Worm (Caenorhabditis elegans) whole organism, L4 larva: ENCODE data around the gene R04F11.5.
A peak's percentile ranks its signal among the peaks of the same experiment; 100 is the strongest.

Experiments used
- F44E2.7 ChIP-seq: fragments of 200-800 bp; sonication (Bioruptor generic); IDR thresholded peaks from 2 replicates; pipeline ENCODE4 v2.1.2; 2022; ENCODE audit warnings: missing genetic modification characterization, missing compliant biosample characterization
- R02D3.7 ChIP-seq: fragments of 150-350 bp; sonication (generic microtip); optimal IDR thresholded peaks from 3 replicates; lab custom pipeline; 2014; ENCODE audit warnings: missing biosample characterization, missing genetic modification characterization
- T20F7.1 ChIP-seq: fragments of 200-800 bp; sonication (Bioruptor generic); optimal IDR thresholded peaks from 2 replicates; lab custom pipeline; 2018; ENCODE audit warnings: mild to moderate bottlenecking, missing genetic modification characterization, missing compliant biosample characterization
- T26A8.4 ChIP-seq: fragments of 200-800 bp; sonication (Bioruptor generic); IDR thresholded peaks from 2 replicates; pipeline ENCODE4 v1.3.6; 2022; ENCODE audit warnings: missing genetic modification characterization, missing compliant biosample characterization
- Y105C5A.15 ChIP-seq: fragments of 200-800 bp; sonication (Bioruptor generic); IDR thresholded peaks from 2 replicates; pipeline ENCODE4 v1.3.6; 2022; ENCODE audit warnings: missing genetic modification characterization, missing compliant biosample characterization
- Y48G9A.11 ChIP-seq: fragments of 200-800 bp; sonication (Bioruptor generic); IDR thresholded peaks from 2 replicates; pipeline ENCODE4 v1.3.6; 2022; ENCODE audit warnings: missing genetic modification reagents, missing genetic modification characterization, missing compliant biosample characterization
- aha-1 ChIP-seq: fragments of 150-350 bp; peaks from one replicate; lab custom pipeline; 2014; ENCODE audit warnings: missing biosample characterization, missing genetic modification characterization
- arid-1 ChIP-seq: fragments of 200-800 bp; sonication (Bioruptor generic); conservative IDR thresholded peaks from 2 replicates; pipeline ENCODE4 v1.3.6; 2022; ENCODE audit warnings: missing genetic modification reagents, missing genetic modification characterization, missing compliant biosample characterization
- attf-4 ChIP-seq: sonication (generic microtip); optimal IDR thresholded peaks from 3 replicates; lab custom pipeline; 2017; ENCODE audit warnings: missing biosample characterization, missing genetic modification characterization
- ceh-44 ChIP-seq: fragments of 200-800 bp; sonication (Bioruptor generic); IDR thresholded peaks from 2 replicates; pipeline ENCODE4 v1.3.6; 2022; ENCODE audit warnings: missing genetic modification reagents, missing genetic modification characterization, missing compliant biosample characterization
- ceh-62 ChIP-seq: sonication (generic microtip); optimal IDR thresholded peaks from 2 replicates; lab custom pipeline; 2017; ENCODE audit warnings: missing biosample characterization, missing genetic modification characterization
- cey-2 ChIP-seq: sonication (generic microtip); optimal IDR thresholded peaks from 3 replicates; lab custom pipeline; 2017; ENCODE audit warnings: missing genetic modification characterization, mild to moderate bottlenecking, missing compliant biosample characterization, antibody characterized with exemption, borderline replicate concordance; ENCODE audit not compliant: insufficient read depth
- ctbp-1 ChIP-seq: fragments of 200-800 bp; sonication (Bioruptor generic); IDR thresholded peaks from 2 replicates; pipeline ENCODE4 v1.3.6; 2022; ENCODE audit warnings: missing genetic modification reagents, missing genetic modification characterization, missing compliant biosample characterization
- daf-12 ChIP-seq: fragments of 150-350 bp; optimal IDR thresholded peaks from 2 replicates; lab custom pipeline; 2014; ENCODE audit warnings: missing biosample characterization, missing genetic modification reagents, missing genetic modification characterization
- daf-16 ChIP-seq, 3 experiments: sonication (generic microtip); optimal IDR thresholded peaks; 2 replicates each; lab custom pipeline; 2016 to 2017; ENCODE audit warnings: missing genetic modification characterization in 3 of 3, missing genetic modification reagents in 3 of 3, mild to moderate bottlenecking in 2 of 3, missing compliant biosample characterization in 2 of 3, missing biosample characterization in 1 of 3, moderate library complexity in 1 of 3
- daf-8 ChIP-seq: fragments of 200-800 bp; sonication (Bioruptor generic); IDR thresholded peaks from 2 replicates; pipeline ENCODE4 v1.3.6; 2022; ENCODE audit warnings: missing genetic modification characterization, missing compliant biosample characterization
- egl-27 ChIP-seq: sonication (generic microtip); optimal IDR thresholded peaks from 3 replicates; lab custom pipeline; 2017; ENCODE audit warnings: missing biosample characterization, missing genetic modification reagents, missing genetic modification characterization
- egl-43 ChIP-seq: fragments of 200-800 bp; sonication (Bioruptor generic); IDR thresholded peaks from 2 replicates; pipeline ENCODE4 v1.3.6; 2022; ENCODE audit warnings: missing genetic modification reagents, missing genetic modification characterization, missing compliant biosample characterization
- fkh-10 ChIP-seq: fragments of 150-350 bp; optimal IDR thresholded peaks from 2 replicates; lab custom pipeline; 2014; ENCODE audit warnings: missing biosample characterization, missing genetic modification reagents, missing genetic modification characterization
- gei-8 ChIP-seq: fragments of 200-800 bp; sonication (Bioruptor generic); optimal IDR thresholded peaks from 2 replicates; lab custom pipeline; 2018; ENCODE audit warnings: mild to moderate bottlenecking, missing genetic modification characterization, missing compliant biosample characterization
- hlh-11 ChIP-seq: fragments of 200-800 bp; sonication (Bioruptor generic); optimal IDR thresholded peaks from 2 replicates; lab custom pipeline; 2018; ENCODE audit warnings: mild to moderate bottlenecking, missing genetic modification characterization, missing compliant biosample characterization
- hlh-30 ChIP-seq: sonication (generic microtip); optimal IDR thresholded peaks from 2 replicates; lab custom pipeline; 2017; ENCODE audit warnings: antibody characterized with exemption, mild to moderate bottlenecking, missing genetic modification characterization, missing compliant biosample characterization; ENCODE audit not compliant: insufficient read depth
- hmg-1.1 ChIP-seq: fragments of 200-800 bp; sonication (Bioruptor generic); IDR thresholded peaks from 2 replicates; pipeline ENCODE4 v1.3.6; 2022; ENCODE audit warnings: missing genetic modification reagents, missing genetic modification characterization, missing compliant biosample characterization
- jun-1 ChIP-seq: fragments of 150-350 bp; optimal IDR thresholded peaks from 2 replicates; lab custom pipeline; 2014; ENCODE audit warnings: missing biosample characterization, missing genetic modification reagents, missing genetic modification characterization
- lin-38 ChIP-seq: fragments of 200-800 bp; sonication (Bioruptor generic); IDR thresholded peaks from 2 replicates; pipeline ENCODE4 v1.3.6; 2022; ENCODE audit warnings: missing genetic modification reagents, missing genetic modification characterization, missing compliant biosample characterization
- lin-39 ChIP-seq: fragments of 150-350 bp; optimal IDR thresholded peaks from 2 replicates; lab custom pipeline; 2014; ENCODE audit warnings: missing biosample characterization, missing genetic modification reagents, missing genetic modification characterization
- madf-5 ChIP-seq, 2 experiments: fragments of 200-800 bp; sonication (Bioruptor generic); IDR thresholded peaks; 2 replicates each; pipeline ENCODE4 v1.3.6; 2022; ENCODE audit warnings: missing compliant biosample characterization in 2 of 2, missing genetic modification characterization in 2 of 2
- madf-9 ChIP-seq: fragments of 200-800 bp; sonication (Bioruptor generic); conservative IDR thresholded peaks from 2 replicates; pipeline ENCODE4 v1.3.6; 2022; ENCODE audit warnings: missing genetic modification reagents, missing genetic modification characterization, missing compliant biosample characterization
- mes-2 ChIP-seq: sonication (generic microtip); optimal IDR thresholded peaks from 2 replicates; lab custom pipeline; 2016; ENCODE audit warnings: missing genotype, mild to moderate bottlenecking, missing genetic modification characterization, missing compliant biosample characterization; ENCODE audit not compliant: poor library complexity, severe bottlenecking
- mxl-2 ChIP-seq: fragments of 200-800 bp; sonication (Bioruptor generic); conservative IDR thresholded peaks from 2 replicates; pipeline ENCODE4 v1.3.6; 2022; ENCODE audit warnings: missing genetic modification reagents, missing genetic modification characterization, missing compliant biosample characterization
- nhr-10 ChIP-seq: fragments of 150-350 bp; optimal IDR thresholded peaks from 2 replicates; lab custom pipeline; 2014; ENCODE audit warnings: missing biosample characterization, missing genetic modification characterization
- nhr-11 ChIP-seq: fragments of 150-350 bp; optimal IDR thresholded peaks from 2 replicates; lab custom pipeline; 2014; ENCODE audit warnings: missing biosample characterization, missing genetic modification characterization
- nhr-25 ChIP-seq: sonication (generic microtip); optimal IDR thresholded peaks from 2 replicates; lab custom pipeline; 2017; ENCODE audit warnings: missing genetic modification characterization, mild to moderate bottlenecking, missing compliant biosample characterization, antibody characterized with exemption, moderate library complexity, borderline replicate concordance; ENCODE audit not compliant: insufficient read depth
- nhr-28 ChIP-seq: fragments of 150-350 bp; optimal IDR thresholded peaks from 2 replicates; lab custom pipeline; 2014; ENCODE audit warnings: missing biosample characterization, missing genetic modification characterization
- nhr-41 ChIP-seq: fragments of 200-800 bp; sonication (Bioruptor generic); IDR thresholded peaks from 2 replicates; pipeline ENCODE4 v1.3.6; 2022; ENCODE audit warnings: missing genetic modification reagents, missing genetic modification characterization, missing compliant biosample characterization
- nhr-48 ChIP-seq: sonication (generic microtip); optimal IDR thresholded peaks from 2 replicates; lab custom pipeline; 2016; ENCODE audit warnings: mild to moderate bottlenecking, missing genetic modification characterization, missing compliant biosample characterization
- pqm-1 ChIP-seq: sonication (generic microtip); optimal IDR thresholded peaks from 2 replicates; lab custom pipeline; 2017; ENCODE audit warnings: missing biosample characterization, missing genetic modification characterization
- saeg-2 ChIP-seq: fragments of 200-800 bp; sonication (Bioruptor generic); IDR thresholded peaks from 2 replicates; pipeline ENCODE4 v1.3.6; 2022; ENCODE audit warnings: missing genetic modification reagents, missing genetic modification characterization, missing compliant biosample characterization
- skn-1 ChIP-seq: fragments of 150-350 bp; optimal IDR thresholded peaks from 2 replicates; lab custom pipeline; 2014; ENCODE audit warnings: missing biosample characterization, missing genetic modification characterization
- snpc-1.2 ChIP-seq: fragments of 200-800 bp; sonication (Bioruptor generic); IDR thresholded peaks from 2 replicates; pipeline ENCODE4 v1.3.6; 2022; ENCODE audit warnings: missing genetic modification reagents, missing genetic modification characterization, missing compliant biosample characterization
- spr-3 ChIP-seq: fragments of 200-800 bp; sonication (Bioruptor generic); optimal IDR thresholded peaks from 2 replicates; lab custom pipeline; 2018; ENCODE audit warnings: mild to moderate bottlenecking, missing genetic modification characterization, missing compliant biosample characterization
- tra-1 ChIP-seq: fragments of 200-800 bp; sonication (Bioruptor generic); IDR thresholded peaks from 2 replicates; pipeline ENCODE4 v1.3.6; 2022; ENCODE audit warnings: missing genetic modification reagents, missing genetic modification characterization, missing compliant biosample characterization
- unc-62 ChIP-seq, 3 experiments: fragments of 150-350 bp in 1 of 3; sonication (generic microtip); optimal IDR thresholded peaks in 2 of 3; peaks in 1 of 3; 1 replicate in 1 of 3; 2 replicates in 2 of 3; lab custom pipeline; 2014 to 2017; ENCODE audit warnings: missing biosample characterization in 3 of 3, missing genetic modification characterization in 3 of 3, missing genetic modification reagents in 3 of 3, missing genotype in 1 of 3
- vab-7 ChIP-seq: fragments of 200-800 bp; sonication (Bioruptor generic); IDR thresholded peaks from 2 replicates; pipeline ENCODE4 v1.3.6; 2022; ENCODE audit warnings: missing genetic modification reagents, missing genetic modification characterization, missing compliant biosample characterization
- zip-11 ChIP-seq: fragments of 200-800 bp; sonication (Bioruptor generic); IDR thresholded peaks from 2 replicates; pipeline ENCODE4 v1.3.6; 2022; ENCODE audit warnings: missing genetic modification characterization, missing compliant biosample characterization
- ztf-11 ChIP-seq: fragments of 150-350 bp; optimal IDR thresholded peaks from 2 replicates; lab custom pipeline; 2014; ENCODE audit warnings: missing biosample characterization, missing genetic modification characterization

R04F11.5 gene

DNA sequence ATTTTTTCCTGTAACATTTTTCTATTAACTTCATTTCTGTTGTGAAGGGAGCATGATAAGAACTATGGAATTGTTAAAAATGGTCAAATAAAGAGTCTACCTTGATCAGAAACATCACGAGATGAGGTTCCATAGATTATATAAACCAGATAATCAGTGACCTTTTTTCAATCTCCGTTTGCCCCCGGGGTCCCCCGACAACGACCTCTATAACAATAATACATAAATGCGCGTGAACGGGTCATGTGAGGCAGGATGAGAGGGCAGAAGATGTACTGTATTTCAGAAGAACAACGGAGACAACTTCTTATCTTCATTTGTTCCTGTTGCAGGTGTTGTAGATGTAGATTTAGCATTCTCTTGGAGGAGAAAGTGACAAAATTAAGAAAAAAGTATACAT is 34.0 kb upstream of the R04F11.5 start:
- TF ChIP-seq F44E2.7 (GFP tag; lab: Robert Waterston, UW) (no peak), fkh-10 (GFP tag; lab: Kevin White, UChicago) (no peak), saeg-2 (GFP tag; lab: Robert Waterston, UW) (no peak), hlh-11 (tag; lab: Kevin White, UChicago) (peak; percentile 14), mes-2 (tag; lab: Kevin White, UChicago) (no peak), mxl-2 (GFP tag; lab: Robert Waterston, UW) (no peak), arid-1 (GFP tag; lab: Robert Waterston, UW) (no peak), madf-5 (GFP tag; IDR thresholded peaks at IDR 0.05; lab: Robert Waterston, UW) (no peak), daf-12 (tag; lab: Kevin White, UChicago) (no peak), hlh-30 (tag; lab: Kevin White, UChicago) (peak; percentile 63), nhr-10 (no peak), egl-27 (no peak), zip-11 (no peak)

DNA sequence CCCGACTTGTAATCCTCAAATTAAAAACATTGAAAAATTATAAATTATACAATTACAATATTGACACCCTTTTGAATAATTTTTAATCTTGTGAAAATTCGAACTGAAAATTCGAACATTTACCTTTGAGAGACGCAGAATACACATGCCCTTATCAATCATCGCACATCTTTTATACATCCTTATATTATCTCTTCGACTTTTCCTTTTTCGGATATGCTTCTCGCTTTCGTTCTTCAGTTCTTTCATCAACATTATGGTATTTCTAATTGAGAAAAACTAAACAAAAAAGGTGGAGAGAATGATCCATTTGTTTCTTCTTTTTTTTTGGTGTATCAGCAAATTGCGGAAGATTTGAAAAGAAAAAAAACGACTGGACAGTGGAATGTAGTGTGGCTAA is 31.5 kb upstream of the R04F11.5 start:
- no peak for TF ChIP-seq skn-1
- peak; percentile 42 for TF ChIP-seq nhr-48 (tag; lab: Kevin White, UChicago)
- no peak for TF ChIP-seq gei-8 (GFP tag; lab: Kevin White, UChicago)
- no peak for TF ChIP-seq egl-43 (GFP tag; lab: Robert Waterston, UW)
- TF ChIP-seq snpc-1.2 (GFP tag; lab: Robert Waterston, UW): no peak
- no peak for TF ChIP-seq T26A8.4 (GFP tag; lab: Robert Waterston, UW)
- TF ChIP-seq hlh-11 (tag; lab: Kevin White, UChicago): peak; percentile 31
- TF ChIP-seq R02D3.7 (tag; lab: Kevin White, UChicago): no peak
- TF ChIP-seq, all 104 proteins: peak for 2

DNA sequence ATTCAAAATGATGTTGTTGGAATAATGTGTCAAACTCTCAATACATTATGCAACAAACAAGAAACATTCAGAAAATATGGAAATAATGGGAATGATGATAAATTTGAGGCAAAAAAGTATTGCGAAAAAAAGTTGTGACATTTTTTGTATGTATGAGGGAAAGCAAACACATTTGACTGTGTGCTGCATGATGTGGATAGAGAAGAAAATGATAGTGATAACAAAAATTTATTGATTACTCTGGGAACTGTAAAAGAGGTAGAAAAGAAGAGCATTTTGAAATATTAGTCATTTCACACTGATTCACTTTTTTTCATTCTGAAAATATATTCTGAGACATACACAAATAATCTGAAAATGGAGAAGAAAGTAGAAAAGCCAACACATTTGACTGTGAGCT is 30.0 kb upstream of the R04F11.5 start:
- TF ChIP-seq snpc-1.2 (GFP tag; lab: Robert Waterston, UW): no peak
- TF ChIP-seq T20F7.1 (GFP tag; lab: Kevin White, UChicago): no peak
- TF ChIP-seq skn-1: no peak
- TF ChIP-seq ctbp-1 (GFP tag; lab: Robert Waterston, UW): no peak
- no peak for TF ChIP-seq Y48G9A.11 (GFP tag; lab: Robert Waterston, UW)
- TF ChIP-seq fkh-10 (GFP tag; lab: Kevin White, UChicago): no peak
- no peak for TF ChIP-seq hlh-30 (tag; lab: Kevin White, UChicago)
- TF ChIP-seq madf-9 (GFP tag; lab: Robert Waterston, UW): no peak
- TF ChIP-seq hmg-1.1 (GFP tag; lab: Robert Waterston, UW): no peak
- TF ChIP-seq ztf-11 (tag; lab: Kevin White, UChicago): no peak
- no peak for TF ChIP-seq jun-1 (tag; lab: Kevin White, UChicago)
- TF ChIP-seq arid-1 (GFP tag; lab: Robert Waterston, UW): no peak
- TF ChIP-seq cey-2 (tag; lab: Kevin White, UChicago): no peak
- no peak for TF ChIP-seq attf-4 (tag; lab: Kevin White, UChicago)
- no peak for TF ChIP-seq daf-16 (GFP tag; optimal IDR thresholded peaks at IDR 0.05; lab: Kevin White, UChicago)
- peak; percentile 17 for TF ChIP-seq daf-16 (tag; optimal IDR thresholded peaks at IDR 0.05; lab: Kevin White, UChicago)
- TF ChIP-seq aha-1 (tag; lab: Kevin White, UChicago): no peak
- no peak for TF ChIP-seq ceh-62 (tag; lab: Kevin White, UChicago)
- TF ChIP-seq daf-8: no peak
- no peak for TF ChIP-seq Y105C5A.15 (GFP tag; lab: Robert Waterston, UW)
- no peak for TF ChIP-seq lin-38 (GFP tag; lab: Robert Waterston, UW)
- no peak for TF ChIP-seq ceh-44
- no peak for TF ChIP-seq nhr-41
- no peak for TF ChIP-seq madf-5 (GFP tag; IDR thresholded peaks at IDR 0.05; lab: Robert Waterston, UW)
- no peak for TF ChIP-seq nhr-25 (tag; lab: Kevin White, UChicago)
- no peak for TF ChIP-seq lin-39 (tag; lab: Kevin White, UChicago)
- peak; percentile 26 for TF ChIP-seq nhr-28 (tag; lab: Kevin White, UChicago)
- TF ChIP-seq vab-7 (GFP tag; lab: Robert Waterston, UW): no peak
- TF ChIP-seq unc-62 (GFP tag; optimal IDR thresholded peaks at IDR 0.05 in 1 of 2; lab: Kevin White, UChicago): peak in 1 of 2 experiments; percentile 58
- TF ChIP-seq unc-62 (tag; optimal IDR thresholded peaks at IDR 0.05; lab: Kevin White, UChicago): no peak
- TF ChIP-seq tra-1 (GFP tag; lab: Robert Waterston, UW): no peak
- TF ChIP-seq nhr-11: no peak
- peak; percentile 27 for TF ChIP-seq pqm-1 (tag; lab: Kevin White, UChicago)
- no peak for TF ChIP-seq spr-3 (GFP tag; lab: Kevin White, UChicago)
